Worm (Caenorhabditis elegans) whole organism, young adult: ENCODE measurements around the gene elc-2.

Experiments used
- F23B12.7 ChIP-seq: sonication (generic microtip); optimal IDR thresholded peaks from 2 replicates; lab custom pipeline; 2017; ENCODE audit warnings: missing genetic modification characterization, mild to moderate bottlenecking, missing compliant biosample characterization, antibody characterized with exemption, moderate library complexity; ENCODE audit not compliant: insufficient read depth
- F49E8.2 ChIP-seq: sonication (generic microtip); optimal IDR thresholded peaks from 3 replicates; lab custom pipeline; 2017; ENCODE audit warnings: missing genetic modification characterization, mild to moderate bottlenecking, missing compliant biosample characterization, antibody characterized with exemption, moderate library complexity; ENCODE audit not compliant: insufficient read depth
- egrh-3 ChIP-seq: fragments of 200-800 bp; sonication (Bioruptor generic); IDR thresholded peaks from 2 replicates; pipeline ENCODE4 v1.3.6; 2022; ENCODE audit warnings: missing genetic modification reagents, missing genetic modification characterization, missing compliant biosample characterization
- him-1 ChIP-seq: sonication (generic microtip); optimal IDR thresholded peaks from 2 replicates; lab custom pipeline; 2016; ENCODE audit warnings: missing genotype, missing genetic modification reagents, missing genetic modification characterization, missing compliant biosample characterization
- madf-10 ChIP-seq: sonication (generic microtip); optimal IDR thresholded peaks from 2 replicates; lab custom pipeline; 2016; ENCODE audit warnings: mild to moderate bottlenecking, missing genetic modification characterization, missing compliant biosample characterization
- sdz-38 ChIP-seq: sonication (generic microtip); optimal IDR thresholded peaks from 2 replicates; lab custom pipeline; 2016; ENCODE audit warnings: missing genotype, missing genetic modification characterization, missing compliant biosample characterization

DNA sequence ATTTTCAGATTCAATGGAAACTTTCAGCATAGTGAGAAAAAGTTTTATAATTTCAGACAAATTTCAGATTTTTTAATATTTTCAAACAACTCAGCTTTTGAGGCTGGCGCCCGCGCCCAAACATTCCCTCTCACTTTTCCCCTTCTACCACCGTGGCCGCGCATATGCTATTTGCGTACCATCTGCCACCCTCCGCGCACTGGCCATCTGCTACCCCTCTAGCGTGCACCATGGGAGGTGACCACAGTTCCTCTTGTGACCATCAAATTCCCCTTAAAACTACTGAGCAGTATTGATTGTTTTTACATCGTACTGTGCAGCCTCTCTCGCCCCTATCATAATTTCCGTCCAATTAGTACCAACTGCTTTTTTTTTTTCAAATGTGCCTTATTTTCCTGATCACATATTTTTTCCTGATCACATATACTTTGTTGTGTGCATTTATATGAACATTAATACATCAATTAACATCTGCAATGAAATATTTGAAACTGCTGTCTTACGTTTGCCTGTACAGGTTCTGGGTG is 23.2 kb upstream of the elc-2 start, which contains the start of gene C14E2.11:
- no peak for TF ChIP-seq sdz-38 (tag; lab: Kevin White, UChicago)
- TF ChIP-seq F23B12.7 = no peak
- no peak for TF ChIP-seq egrh-3 (GFP tag; lab: Robert Waterston, UW)
- TF ChIP-seq F49E8.2 (tag; lab: Kevin White, UChicago) = no peak
- TF ChIP-seq madf-10 (tag; lab: Kevin White, UChicago) = no peak
- no peak for TF ChIP-seq him-1 (tag; lab: Kevin White, UChicago)
